Worm (Caenorhabditis elegans): ENCODE measurements around the gene rgr-1.

Gene rgr-1

ce11 chrIII:9443417-9444027 is 50.0 kb downstream of the rgr-1 start, which contains the start of gene pir-2 (continued):
- peak; percentile 35 for TF ChIP-seq madf-2 (tag; optimal IDR thresholded peaks at IDR 0.05)
- TF ChIP-seq ceh-31 (tag; optimal IDR thresholded peaks at IDR 0.05), result peak; percentile 77

DNA sequence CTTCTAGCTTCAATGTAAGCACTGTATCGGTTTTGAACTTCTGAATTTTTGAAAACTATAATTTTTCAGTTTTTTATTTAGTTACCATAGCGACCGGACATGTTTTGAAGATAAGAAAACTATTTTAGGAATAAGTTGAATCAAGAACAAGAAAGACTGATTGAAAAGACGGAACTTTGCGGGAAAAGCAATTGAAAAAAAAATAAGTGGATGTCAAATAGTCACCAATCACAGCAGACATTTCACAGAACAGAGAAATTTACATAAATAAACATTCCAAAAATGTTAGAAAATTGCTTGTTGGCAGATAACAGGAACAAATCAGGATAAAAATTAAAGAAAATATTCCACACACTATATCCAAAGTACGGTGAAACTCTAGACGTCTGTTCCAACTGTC is 56.3 kb downstream of the rgr-1 start, which contains the start of gene F54C8.6:
F54C8.6 (minus strand) TSS at position 101 of the 400 bp plus-strand sequence.
- TF ChIP-seq ceh-6 (GFP tag; optimal IDR thresholded peaks at IDR 0.05) (no peak), ceh-14 (tag; optimal IDR thresholded peaks at IDR 0.05) (no peak), sox-4 (tag; optimal IDR thresholded peaks at IDR 0.05) (no peak)

DNA sequence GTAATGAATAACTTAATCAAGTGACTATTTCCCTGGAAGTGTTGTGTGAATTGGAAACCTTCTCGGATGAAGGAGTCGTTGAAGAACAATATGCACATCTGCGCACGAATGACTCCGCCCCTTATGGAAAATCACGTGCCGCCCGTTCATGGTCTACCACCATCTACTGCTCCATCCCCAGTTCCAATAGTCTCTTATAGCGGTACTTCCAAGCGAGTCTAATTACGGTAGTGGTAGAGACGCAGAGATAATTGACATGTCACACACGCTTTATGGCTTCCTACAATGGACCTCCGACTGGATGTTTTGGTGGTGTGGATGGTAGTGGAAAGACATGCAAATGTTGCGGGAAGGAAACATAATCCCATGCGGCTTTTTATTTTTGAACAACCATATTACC is 57.4 kb downstream of the rgr-1 start:
- TF ChIP-seq odd-2 (tag; optimal IDR thresholded peaks at IDR 0.05), result no peak
- TF ChIP-seq tbx-2 (tag; optimal IDR thresholded peaks at IDR 0.05), result peak; percentile 15
- peak; percentile 40 for TF ChIP-seq unc-55 (GFP tag; optimal IDR thresholded peaks at IDR 0.05)
- TF ChIP-seq ceh-14 (tag; optimal IDR thresholded peaks at IDR 0.05), result peak; percentile 19
- TF ChIP-seq ceh-31 (tag; optimal IDR thresholded peaks at IDR 0.05), result peak; percentile 92
- no peak for TF ChIP-seq pqm-1 (tag; optimal IDR thresholded peaks at IDR 0.05)
- peak; percentile 93 for TF ChIP-seq hlh-30 (tag; optimal IDR thresholded peaks at IDR 0.05; ENCODE audit: insufficient read depth)
- TF ChIP-seq nfya-1 (tag; optimal IDR thresholded peaks at IDR 0.05), result peak; percentile 41
- TF ChIP-seq eyg-1 (tag; optimal IDR thresholded peaks at IDR 0.05), result no peak
- no peak for TF ChIP-seq hlh-13 (GFP tag; optimal IDR thresholded peaks at IDR 0.05)
- no peak for TF ChIP-seq hlh-15 (tag; optimal IDR thresholded peaks at IDR 0.05)
- no peak for TF ChIP-seq fax-1 (tag; optimal IDR thresholded peaks at IDR 0.05)
- TF ChIP-seq ceh-22 (tag; optimal IDR thresholded peaks at IDR 0.05), result no peak
- TF ChIP-seq unc-42 (tag; optimal IDR thresholded peaks at IDR 0.05), result peak; percentile 55
- TF ChIP-seq sox-2 (GFP tag; IDR thresholded peaks at IDR 0.05), result peak; percentile 10; the same call in 1 of the 2 replicates
- TF ChIP-seq ceh-48 (tag; optimal IDR thresholded peaks at IDR 0.05), result no peak
- no peak for TF ChIP-seq mec-3 (tag; optimal IDR thresholded peaks at IDR 0.05; ENCODE audit: borderline replicate concordance)
- peak; percentile 51 for TF ChIP-seq ref-2 (tag; optimal IDR thresholded peaks at IDR 0.05)
- TF ChIP-seq fkh-10 (GFP tag; optimal IDR thresholded peaks at IDR 0.05), result no peak
- TF ChIP-seq pha-4 (tag; optimal IDR thresholded peaks at IDR 0.05), result no peak
- no peak for TF ChIP-seq dmd-4 (tag; optimal IDR thresholded peaks at IDR 0.05; ENCODE audit: borderline replicate concordance)
- TF ChIP-seq ceh-34 (tag; optimal IDR thresholded peaks at IDR 0.05), result peak; percentile 58
- no peak for TF ChIP-seq K02D7.2 (tag; optimal IDR thresholded peaks at IDR 0.05)

DNA sequence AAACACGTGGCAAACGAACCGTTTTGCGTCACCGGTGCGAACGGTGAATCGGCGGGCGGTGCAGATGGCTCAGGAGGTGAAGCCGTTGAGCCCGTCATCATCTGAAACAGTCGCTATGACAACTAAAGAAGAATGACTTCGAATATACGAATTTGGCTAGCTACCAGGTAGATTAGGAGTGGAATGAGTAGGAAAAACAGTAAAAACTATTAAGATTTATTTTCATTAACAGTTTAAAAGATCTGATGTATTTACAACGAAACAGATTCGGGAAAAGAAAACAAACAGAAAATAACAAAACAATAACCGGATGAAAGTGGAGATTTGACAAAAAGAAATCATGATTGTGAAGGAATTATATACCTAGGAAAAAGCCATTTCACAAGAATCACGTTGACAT is 60.4 kb downstream of the rgr-1 start, which contains the start of gene F54C8.7:
F54C8.7 (minus strand) TSS at position 101 of the 400 bp plus-strand sequence.
- no peak for TF ChIP-seq unc-42 (tag; optimal IDR thresholded peaks at IDR 0.05)

Measured in whole organism, late embryonic.